Worm (Caenorhabditis elegans) whole organism, mixed stage, embryonic: ENCODE data around the gene Y71H2B.4.
A peak's percentile ranks its signal among the peaks of the same experiment; 100 is the strongest.
"Not testable (repeated sequence)": the region's sequence is repeated elsewhere in the genome, so short reads cannot be mapped to it uniquely, and the experiment has no call there.

Experiments
- M03D4.4 ChIP-seq: sonication (generic microtip); optimal IDR thresholded peaks from 2 replicates; lab custom pipeline; 2017; ENCODE audit warnings: mild to moderate bottlenecking, missing genetic modification characterization, missing compliant biosample characterization
- bed-3 ChIP-seq: fragments of 200-800 bp; sonication (Bioruptor generic); optimal IDR thresholded peaks from 3 replicates; lab custom pipeline; 2018; ENCODE audit warnings: mild to moderate bottlenecking, missing genetic modification characterization, moderate library complexity, missing compliant biosample characterization
- blmp-1 ChIP-seq: fragments of 150-350 bp; optimal IDR thresholded peaks from 2 replicates; lab custom pipeline; 2014; ENCODE audit warnings: missing biosample characterization, missing genetic modification characterization
- ceh-39 ChIP-seq: fragments of 150-350 bp; optimal IDR thresholded peaks from 2 replicates; lab custom pipeline; 2014; ENCODE audit warnings: missing biosample characterization, missing genetic modification characterization
- ceh-43 ChIP-seq: fragments of 200-800 bp; sonication (Bioruptor generic); optimal IDR thresholded peaks from 2 replicates; lab custom pipeline; 2018; ENCODE audit warnings: mild to moderate bottlenecking, missing genetic modification characterization, moderate library complexity, missing compliant biosample characterization
- ceh-83 ChIP-seq: fragments of 200-800 bp; sonication (Bioruptor generic); optimal IDR thresholded peaks from 2 replicates; lab custom pipeline; 2018; ENCODE audit warnings: mild to moderate bottlenecking, missing genetic modification characterization, missing compliant biosample characterization
- ces-1 ChIP-seq: fragments of 150-350 bp; optimal IDR thresholded peaks from 2 replicates; lab custom pipeline; 2014; ENCODE audit warnings: missing biosample characterization, missing genetic modification reagents, missing genetic modification characterization
- cnd-1 ChIP-seq: fragments of 200-800 bp; sonication (Bioruptor generic); optimal IDR thresholded peaks from 2 replicates; lab custom pipeline; 2018; ENCODE audit warnings: mild to moderate bottlenecking, missing genetic modification characterization, missing compliant biosample characterization
- elt-1 ChIP-seq: sonication (generic microtip); optimal IDR thresholded peaks from 2 replicates; lab custom pipeline; 2017; ENCODE audit warnings: missing genetic modification characterization, mild to moderate bottlenecking, missing compliant biosample characterization, antibody characterized with exemption, moderate library complexity, borderline replicate concordance; ENCODE audit not compliant: insufficient read depth
- elt-3 ChIP-seq: fragments of 150-350 bp; optimal IDR thresholded peaks from 2 replicates; lab custom pipeline; 2014; ENCODE audit warnings: missing biosample characterization, missing genetic modification characterization
- flh-1 ChIP-seq: fragments of 200-800 bp; sonication (Bioruptor generic); optimal IDR thresholded peaks from 2 replicates; lab custom pipeline; 2018; ENCODE audit warnings: mild to moderate bottlenecking, missing genetic modification characterization, moderate library complexity, missing compliant biosample characterization
- ham-2 ChIP-seq: fragments of 200-800 bp; sonication (Bioruptor generic); optimal IDR thresholded peaks from 2 replicates; lab custom pipeline; 2018; ENCODE audit warnings: mild to moderate bottlenecking, missing genetic modification characterization, missing compliant biosample characterization
- hlh-1 ChIP-seq: fragments of 150-350 bp; optimal IDR thresholded peaks from 2 replicates; lab custom pipeline; 2014; ENCODE audit warnings: missing biosample characterization, missing genetic modification reagents, missing genetic modification characterization
- lin-13 ChIP-seq: fragments of 150-350 bp; optimal IDR thresholded peaks from 2 replicates; lab custom pipeline; 2014; ENCODE audit warnings: missing biosample characterization, missing genetic modification characterization
- lsy-2 ChIP-seq: fragments of 150-350 bp; optimal IDR thresholded peaks from 2 replicates; lab custom pipeline; 2014; ENCODE audit warnings: missing biosample characterization, missing genetic modification characterization
- mab-5 ChIP-seq: fragments of 150-350 bp; optimal IDR thresholded peaks from 2 replicates; lab custom pipeline; 2014; ENCODE audit warnings: missing biosample characterization, missing genetic modification characterization
- mls-2 ChIP-seq: sonication (generic microtip); optimal IDR thresholded peaks from 2 replicates; lab custom pipeline; 2016; ENCODE audit warnings: mild to moderate bottlenecking, missing genetic modification characterization, moderate library complexity, missing compliant biosample characterization
- nhr-12 ChIP-seq: fragments of 150-350 bp; optimal IDR thresholded peaks from 2 replicates; lab custom pipeline; 2014; ENCODE audit warnings: missing biosample characterization, missing genetic modification characterization
- nhr-2 ChIP-seq: fragments of 150-350 bp; optimal IDR thresholded peaks from 2 replicates; lab custom pipeline; 2014; ENCODE audit warnings: missing biosample characterization, missing genetic modification characterization
- nhr-237 ChIP-seq: fragments of 150-350 bp; optimal IDR thresholded peaks from 2 replicates; lab custom pipeline; 2014; ENCODE audit warnings: missing biosample characterization, missing genetic modification characterization
- nhr-28 ChIP-seq: fragments of 150-350 bp; optimal IDR thresholded peaks from 2 replicates; lab custom pipeline; 2014; ENCODE audit warnings: missing biosample characterization, missing genetic modification characterization
- pha-4 ChIP-seq: fragments of 150-350 bp; optimal IDR thresholded peaks from 2 replicates; lab custom pipeline; 2018; ENCODE audit warnings: missing biosample characterization, missing genetic modification reagents, missing genetic modification characterization
- sem-2 ChIP-seq: fragments of 200-800 bp; sonication (Bioruptor generic); optimal IDR thresholded peaks from 2 replicates; lab custom pipeline; 2018; ENCODE audit warnings: mild to moderate bottlenecking, missing genetic modification characterization, missing compliant biosample characterization
- tbx-8 ChIP-seq: fragments of 200-800 bp; sonication (Bioruptor generic); optimal IDR thresholded peaks from 2 replicates; lab custom pipeline; 2018; ENCODE audit warnings: mild to moderate bottlenecking, missing genetic modification characterization, moderate library complexity, missing compliant biosample characterization
- unc-120 ChIP-seq: sonication (generic microtip); optimal IDR thresholded peaks from 2 replicates; lab custom pipeline; 2017; ENCODE audit warnings: missing genetic modification characterization, missing compliant biosample characterization; ENCODE audit not compliant: poor library complexity, severe bottlenecking
- unc-39 ChIP-seq: fragments of 150-350 bp; optimal IDR thresholded peaks from 2 replicates; lab custom pipeline; 2014; ENCODE audit warnings: missing biosample characterization, missing genetic modification characterization
- unc-62 ChIP-seq: fragments of 150-350 bp; optimal IDR thresholded peaks from 2 replicates; lab custom pipeline; 2014; ENCODE audit warnings: missing biosample characterization, missing genetic modification reagents, missing genetic modification characterization
- ztf-11 ChIP-seq: fragments of 150-350 bp; optimal IDR thresholded peaks from 2 replicates; lab custom pipeline; 2014; ENCODE audit warnings: missing biosample characterization, missing genetic modification characterization

Y71H2B.4 gene

DNA sequence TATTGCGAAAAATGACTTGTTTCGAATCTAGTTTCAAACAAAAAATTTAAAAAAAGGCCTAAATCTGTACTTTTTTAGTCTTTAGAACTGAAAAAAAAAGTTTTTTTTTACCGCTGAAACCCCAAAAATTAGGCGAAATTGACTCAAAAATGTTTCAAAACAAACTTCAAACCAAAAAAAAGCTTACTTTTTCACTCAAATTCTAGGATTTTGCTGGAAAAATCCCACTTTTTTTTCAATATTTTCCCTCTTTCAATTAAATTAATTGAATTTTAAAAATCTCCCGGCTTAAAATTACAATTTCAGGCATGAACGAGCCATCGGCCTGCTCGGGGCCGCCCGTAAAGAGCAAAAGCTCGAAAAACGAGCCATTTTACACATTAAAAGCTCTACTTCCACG lies 21.0 kb upstream of the Y71H2B.4 start, which contains the start of gene mdt-19:
TSS of gene mdt-19 (plus strand) at position 301 of the 400 bp plus-strand sequence.
- TF ChIP-seq hlh-1 (tag; lab: Kevin White, UChicago) (no peak), flh-1 (no peak), ceh-83 (GFP tag; lab: Kevin White, UChicago) (no peak), unc-39 (tag; lab: Kevin White, UChicago) (no peak), unc-62 (no peak), elt-3 (tag; lab: Kevin White, UChicago) (no peak), mls-2 (tag; lab: Kevin White, UChicago) (no peak), tbx-8 (GFP tag; lab: Kevin White, UChicago) (no peak), elt-1 (no peak), lsy-2 (tag; lab: Kevin White, UChicago) (no peak), nhr-28 (tag; lab: Kevin White, UChicago) (no peak), cnd-1 (tag; lab: Kevin White, UChicago) (no peak), ceh-43 (GFP tag; lab: Kevin White, UChicago) (no peak), nhr-2 (tag; lab: Kevin White, UChicago) (no peak), blmp-1 (tag; lab: Kevin White, UChicago) (no peak), lin-13 (tag; lab: Kevin White, UChicago) (no peak)

ce11 chrIII:2598491-2599065 lies 20.2 kb upstream of the Y71H2B.4 start:
- no peak for TF ChIP-seq lin-13 (tag; lab: Kevin White, UChicago)
- TF ChIP-seq tbx-8 (GFP tag; lab: Kevin White, UChicago) = no peak
- TF ChIP-seq ceh-43 (GFP tag; lab: Kevin White, UChicago) = no peak
- no peak for TF ChIP-seq M03D4.4 (tag; lab: Kevin White, UChicago)
- no peak for TF ChIP-seq sem-2
- no peak for TF ChIP-seq cnd-1 (tag; lab: Kevin White, UChicago)
- TF ChIP-seq ceh-39 = no peak
- TF ChIP-seq pha-4 = no peak
- no peak for TF ChIP-seq mab-5 (tag; lab: Kevin White, UChicago)
- TF ChIP-seq unc-62 = no peak
- TF ChIP-seq ztf-11 (tag; lab: Kevin White, UChicago) = no peak

DNA sequence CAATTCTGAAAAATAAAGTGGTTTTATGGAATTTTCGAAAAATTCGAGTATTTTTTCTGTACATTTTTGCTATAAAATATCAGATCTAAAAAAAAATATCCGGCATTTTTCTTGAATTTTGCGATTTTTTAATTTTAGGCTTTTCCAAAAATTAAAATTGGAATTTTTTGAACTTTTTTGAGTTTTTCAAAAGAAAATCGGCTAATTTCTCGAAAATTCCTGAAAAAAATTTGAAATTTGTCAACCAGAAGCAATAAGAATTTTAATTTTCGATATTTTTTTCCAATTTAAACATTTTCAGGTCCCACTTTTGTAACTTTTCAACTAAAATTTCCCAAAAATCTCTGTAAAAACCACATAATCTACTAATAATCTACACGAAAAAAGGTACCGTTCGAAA lies 15.1 kb upstream of the Y71H2B.4 start, which contains the start of gene Y71H2B.11:
TSS of gene Y71H2B.11 (plus strand) at position 301 of the 400 bp plus-strand sequence.
- TF ChIP-seq hlh-1 (tag; lab: Kevin White, UChicago) = no peak
- TF ChIP-seq nhr-12 = no peak
- no peak for TF ChIP-seq lin-13 (tag; lab: Kevin White, UChicago)
- no peak for TF ChIP-seq nhr-237 (tag; lab: Kevin White, UChicago)
- no peak for TF ChIP-seq mab-5 (tag; lab: Kevin White, UChicago)
- TF ChIP-seq ceh-43 (GFP tag; lab: Kevin White, UChicago) = no peak
- TF ChIP-seq elt-3 (tag; lab: Kevin White, UChicago) = no peak
- no peak for TF ChIP-seq ceh-39
- no peak for TF ChIP-seq elt-1
- TF ChIP-seq ham-2 (GFP tag; lab: Kevin White, UChicago) = no peak
- no peak for TF ChIP-seq unc-120
- no peak for TF ChIP-seq ztf-11 (tag; lab: Kevin White, UChicago)
- TF ChIP-seq unc-39 (tag; lab: Kevin White, UChicago) = no peak

- not testable (repeated sequence) for TF ChIP-seq unc-62; bed-3 (GFP tag; lab: Kevin White, UChicago); mab-5 (tag; lab: Kevin White, UChicago)
Measured at ce11 chrIII:2607717-2608116, 11.0 kb upstream of the Y71H2B.4 start, which contains the start of gene Y71H2B.5. TSS of gene Y71H2B.5 (plus strand) at chrIII:2608017.

DNA sequence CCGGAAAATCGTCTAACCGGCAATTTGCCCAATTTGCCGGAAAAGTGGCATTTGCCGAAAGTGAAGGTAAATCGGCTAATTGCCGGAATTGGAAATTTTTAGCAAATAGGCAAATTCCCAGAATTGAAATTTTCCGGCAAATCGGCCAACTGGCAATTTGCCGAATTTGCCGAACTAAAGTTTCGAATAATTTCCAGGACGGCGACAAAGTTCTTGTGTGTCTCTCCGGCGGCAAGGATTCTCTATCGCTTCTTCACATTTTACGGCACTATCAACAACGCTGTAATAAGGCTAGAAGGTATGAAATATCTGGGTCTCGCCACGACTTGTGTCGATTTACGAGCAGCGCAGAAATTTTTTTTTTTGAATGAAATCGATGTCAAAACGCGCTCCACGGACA lies 2.6 kb upstream of the Y71H2B.4 start:
- no peak for TF ChIP-seq nhr-2 (tag; lab: Kevin White, UChicago)
- TF ChIP-seq, all 35 proteins: peak for 0

DNA sequence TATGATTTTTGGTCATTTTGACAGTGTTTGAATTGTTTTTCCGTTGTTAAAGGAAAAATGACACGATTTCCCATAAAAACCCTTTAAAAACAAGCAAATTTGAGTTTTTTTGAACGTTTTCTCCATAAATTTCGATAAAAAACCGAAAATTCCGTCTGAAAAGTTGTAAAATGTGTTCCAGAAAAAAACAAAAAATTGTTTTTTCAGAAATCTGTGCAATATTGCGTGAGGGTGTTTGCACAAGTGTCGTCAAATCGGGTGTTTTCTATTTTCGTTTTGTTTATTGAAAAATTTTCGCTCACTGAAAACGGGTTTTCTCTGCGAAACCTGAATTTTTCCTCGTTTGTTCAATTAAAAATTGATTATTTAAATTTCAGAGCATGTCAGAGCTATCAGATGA lies 796 bp downstream of the Y71H2B.4 start, which contains the start of gene ppfr-4:
TSS of gene ppfr-4 (plus strand) at position 378 of the 400 bp plus-strand sequence.
- TF ChIP-seq mab-5 (tag; lab: Kevin White, UChicago) (no peak), ces-1 (GFP tag; lab: Kevin White, UChicago) (peak; percentile 20)
